Fruit fly (Drosophila melanogaster) whole organism, embryonic: Measurements from ENCODE around the gene CG32820.
A peak's percentile ranks its signal among the peaks of the same experiment; 100 is the strongest.

ENCODE experiments used
- Aef1 ChIP-seq: fragments of 200-800 bp; sonication (Bioruptor generic); IDR thresholded peaks from 3 replicates; pipeline ENCODE4 v1.3.6; 2022; ENCODE audit warnings: missing biosample characterization, missing genetic modification characterization
- Awh ChIP-seq: fragments of 200-800 bp; sonication (Bioruptor generic); IDR thresholded peaks from 2 replicates; pipeline ENCODE4, ENCODE4 v1.3.6; 2022; ENCODE audit warnings: missing biosample characterization, missing genetic modification characterization
- B-H1 ChIP-seq: fragments of 200-800 bp; sonication (Bioruptor generic); IDR thresholded peaks from 3 replicates; pipeline ENCODE4 v1.3.6; 2022; ENCODE audit warnings: missing biosample characterization, missing genetic modification characterization
- CG10147 ChIP-seq: fragments of 200-800 bp; sonication (Bioruptor generic); optimal IDR thresholded peaks from 2 replicates; lab custom pipeline; 2019; ENCODE audit warnings: missing biosample characterization, mild to moderate bottlenecking, missing genetic modification characterization, moderate library complexity
- CG11504 ChIP-seq: fragments of 200-800 bp; sonication (Bioruptor generic); optimal IDR thresholded peaks from 3 replicates; lab custom pipeline; 2019; ENCODE audit warnings: missing biosample characterization, mild to moderate bottlenecking, missing genetic modification characterization, moderate library complexity
- CG12299 ChIP-seq: fragments of 200-800 bp; sonication (Bioruptor generic); optimal IDR thresholded peaks from 2 replicates; lab custom pipeline; 2018; ENCODE audit warnings: missing biosample characterization, mild to moderate bottlenecking, missing genetic modification characterization
- CG12391 ChIP-seq: fragments of 200-800 bp; sonication (Bioruptor generic); optimal IDR thresholded peaks from 3 replicates; lab custom pipeline; 2018; ENCODE audit warnings: missing biosample characterization, mild to moderate bottlenecking, missing genetic modification characterization, moderate library complexity
- CG14014 ChIP-seq: fragments of 200-800 bp; sonication (Bioruptor generic); IDR thresholded peaks from 2 replicates; pipeline ENCODE4 v1.3.6; 2022; ENCODE audit warnings: missing biosample characterization, missing genetic modification characterization
- CG14441 ChIP-seq: fragments of 200-800 bp; sonication (Bioruptor generic); IDR thresholded peaks from 2 replicates; pipeline ENCODE4 v1.3.6; 2022; ENCODE audit warnings: missing biosample characterization, missing genetic modification characterization
- CG15514 ChIP-seq: fragments of 200-800 bp; sonication (Bioruptor generic); optimal IDR thresholded peaks from 3 replicates; lab custom pipeline; 2017; ENCODE audit warnings: missing biosample characterization, missing genetic modification characterization, mild to moderate bottlenecking, moderate library complexity, missing genetic modification reagents
- CG16779 ChIP-seq: fragments of 200-800 bp; sonication (Bioruptor generic); IDR thresholded peaks from 2 replicates; pipeline ENCODE4 v1.3.6; 2022; ENCODE audit warnings: missing biosample characterization, missing genetic modification characterization
- CG2116 ChIP-seq: fragments of 200-800 bp; sonication (Bioruptor generic); optimal IDR thresholded peaks from 3 replicates; lab custom pipeline; 2018; ENCODE audit warnings: missing biosample characterization, mild to moderate bottlenecking, missing genetic modification characterization
- CG2889 ChIP-seq: fragments of 200-800 bp; sonication (Bioruptor generic); IDR thresholded peaks from 3 replicates; pipeline ENCODE4 v1.3.6; 2022; ENCODE audit warnings: missing biosample characterization, missing genetic modification characterization
- CG8944 ChIP-seq: fragments of 200-800 bp; sonication (Bioruptor generic); optimal IDR thresholded peaks from 3 replicates; lab custom pipeline; 2016; ENCODE audit warnings: missing biosample characterization, missing genetic modification characterization
- CG9797 ChIP-seq: fragments of 200-800 bp; sonication (Bioruptor generic); optimal IDR thresholded peaks from 3 replicates; lab custom pipeline; 2018; ENCODE audit warnings: missing biosample characterization, mild to moderate bottlenecking, missing genetic modification characterization
- CkIIα-i1 ChIP-seq: fragments of 200-800 bp; sonication (Bioruptor generic); IDR thresholded peaks from 2 replicates; pipeline ENCODE4 v1.3.6; 2022; ENCODE audit warnings: missing biosample characterization, missing genetic modification characterization
- D19B ChIP-seq: fragments of 200-800 bp; sonication (Bioruptor generic); optimal IDR thresholded peaks from 2 replicates; lab custom pipeline; 2017; ENCODE audit warnings: missing biosample characterization, mild to moderate bottlenecking, missing genetic modification characterization
- Ets97D ChIP-seq: fragments of 200-800 bp; sonication (Bioruptor generic); optimal IDR thresholded peaks from 3 replicates; lab custom pipeline; 2016; ENCODE audit warnings: missing biosample characterization, missing genetic modification characterization
- Gsc ChIP-seq: fragments of 200-800 bp; sonication (Bioruptor generic); IDR thresholded peaks from 2 replicates; pipeline ENCODE4 v1.3.6; 2022; ENCODE audit warnings: missing biosample characterization, missing genetic modification characterization
- H15 ChIP-seq: fragments of 200-800 bp; sonication (Bioruptor generic); IDR thresholded peaks from 3 replicates; pipeline ENCODE4 v1.3.6; 2022; ENCODE audit warnings: missing biosample characterization, missing genetic modification characterization
- HHEX ChIP-seq: fragments of 200-800 bp; sonication (Bioruptor generic); optimal IDR thresholded peaks from 3 replicates; lab custom pipeline; 2017; ENCODE audit warnings: missing biosample characterization, mild to moderate bottlenecking, missing genetic modification characterization, missing genetic modification reagents
- Hsf ChIP-seq: fragments of 200-800 bp; sonication (Bioruptor generic); optimal IDR thresholded peaks from 3 replicates; lab custom pipeline; 2016; ENCODE audit warnings: missing biosample characterization, missing genetic modification characterization
- MESR4 ChIP-seq: fragments of 200-800 bp; sonication (Bioruptor generic); optimal IDR thresholded peaks from 2 replicates; lab custom pipeline; 2018; ENCODE audit warnings: missing biosample characterization, mild to moderate bottlenecking, missing genetic modification characterization, moderate library complexity
- Myb ChIP-seq: fragments of 200-800 bp; sonication (Bioruptor generic); optimal IDR thresholded peaks from 2 replicates; lab custom pipeline; 2016; ENCODE audit warnings: missing biosample characterization, missing genetic modification characterization
- Optix ChIP-seq: fragments of 200-800 bp; sonication (Bioruptor generic); IDR thresholded peaks from 3 replicates; pipeline ENCODE4 v1.3.6; 2022; ENCODE audit warnings: missing biosample characterization, missing genetic modification characterization
- Rfx ChIP-seq: fragments of 200-800 bp; sonication (Bioruptor generic); IDR thresholded peaks from 2 replicates; pipeline ENCODE4 v1.3.6; 2022; ENCODE audit warnings: missing biosample characterization, missing genetic modification characterization
- Ssrp ChIP-seq: fragments of 200-800 bp; sonication (Bioruptor generic); optimal IDR thresholded peaks from 2 replicates; lab custom pipeline; 2018; ENCODE audit warnings: missing biosample characterization, mild to moderate bottlenecking, missing genetic modification characterization, moderate library complexity
- ap ChIP-seq: fragments of 200-800 bp; sonication (Bioruptor generic); IDR thresholded peaks from 2 replicates; pipeline ENCODE4 v1.3.6; 2022; ENCODE audit warnings: missing biosample characterization, missing genetic modification characterization
- ase ChIP-seq: fragments of 200-800 bp; sonication (Bioruptor generic); IDR thresholded peaks from 3 replicates; pipeline ENCODE4 v1.3.6; 2022; ENCODE audit warnings: missing biosample characterization, missing genetic modification characterization
- bowl ChIP-seq: fragments of 200-800 bp; sonication (Bioruptor generic); IDR thresholded peaks from 2 replicates; pipeline ENCODE4 v1.3.6; 2022; ENCODE audit warnings: missing biosample characterization, missing genetic modification characterization
- cad ChIP-seq: fragments of >200 bp; optimal IDR thresholded peaks from 2 replicates; lab custom pipeline; 2017; ENCODE audit warnings: missing biosample characterization, missing genetic modification characterization
- crp ChIP-seq, 2 experiments: fragments of 200-800 bp; sonication (Bioruptor generic); optimal IDR thresholded peaks; 2 replicates in 1 of 2; 3 replicates in 1 of 2; lab custom pipeline; 2017; ENCODE audit warnings: missing biosample characterization in 2 of 2, missing genetic modification characterization in 2 of 2, mild to moderate bottlenecking in 1 of 2, moderate library complexity in 1 of 2
- dati ChIP-seq: fragments of 200-800 bp; sonication (Bioruptor generic); IDR thresholded peaks from 2 replicates; pipeline ENCODE4 v1.3.6; 2022; ENCODE audit warnings: missing biosample characterization, missing genetic modification characterization
- dmrt99B ChIP-seq: fragments of 200-800 bp; sonication (Bioruptor generic); optimal IDR thresholded peaks from 2 replicates; lab custom pipeline; 2018; ENCODE audit warnings: missing biosample characterization, mild to moderate bottlenecking, missing genetic modification characterization, moderate library complexity
- fd96Cb ChIP-seq: fragments of 200-800 bp; sonication (Bioruptor generic); optimal IDR thresholded peaks from 2 replicates; lab custom pipeline; 2018; ENCODE audit warnings: missing biosample characterization, mild to moderate bottlenecking, missing genetic modification characterization, moderate library complexity
- fu2 ChIP-seq: fragments of 200-800 bp; sonication (Bioruptor generic); optimal IDR thresholded peaks from 2 replicates; lab custom pipeline; 2016; ENCODE audit warnings: missing biosample characterization, missing genetic modification characterization
- jigr1 ChIP-seq: fragments of 200-800 bp; sonication (Bioruptor generic); IDR thresholded peaks from 3 replicates; pipeline ENCODE4 v1.3.6; 2022; ENCODE audit warnings: missing biosample characterization, missing genetic modification characterization
- klu ChIP-seq: fragments of 200-800 bp; sonication (Bioruptor generic); IDR thresholded peaks from 2 replicates; pipeline ENCODE4 v1.3.6; 2022; ENCODE audit warnings: missing biosample characterization, missing genetic modification characterization
- lab ChIP-seq: fragments of 200-800 bp; sonication (Bioruptor generic); optimal IDR thresholded peaks from 3 replicates; lab custom pipeline; 2017; ENCODE audit warnings: missing biosample characterization, missing genetic modification characterization, mild to moderate bottlenecking, moderate library complexity, missing genetic modification reagents
- lilli ChIP-seq: fragments of 200-800 bp; sonication (Bioruptor generic); optimal IDR thresholded peaks from 3 replicates; lab custom pipeline; 2016; ENCODE audit warnings: missing biosample characterization, missing genetic modification characterization
- luna ChIP-seq: fragments of 200-800 bp; sonication (Bioruptor generic); optimal IDR thresholded peaks from 2 replicates; lab custom pipeline; 2016; ENCODE audit warnings: missing biosample characterization, missing genetic modification characterization
- nau ChIP-seq: fragments of 200-800 bp; sonication (Bioruptor generic); optimal IDR thresholded peaks from 3 replicates; lab custom pipeline; 2017; ENCODE audit warnings: missing biosample characterization, mild to moderate bottlenecking, missing genetic modification characterization, missing genetic modification reagents
- onecut ChIP-seq: fragments of 200-800 bp; sonication (Bioruptor generic); IDR thresholded peaks from 2 replicates; pipeline ENCODE4 v1.3.6; 2022; ENCODE audit warnings: missing biosample characterization, missing genetic modification characterization
- pita ChIP-seq: fragments of 200-800 bp; sonication (Bioruptor generic); optimal IDR thresholded peaks from 2 replicates; lab custom pipeline; 2017; ENCODE audit warnings: missing biosample characterization, mild to moderate bottlenecking, missing genetic modification characterization
- psq ChIP-seq: fragments of 200-800 bp; sonication (Bioruptor generic); optimal IDR thresholded peaks from 2 replicates; lab custom pipeline; 2017; ENCODE audit warnings: missing biosample characterization, missing genetic modification characterization
- ro ChIP-seq: fragments of 200-800 bp; sonication (Bioruptor generic); IDR thresholded peaks from 2 replicates; pipeline ENCODE4 v1.3.6; 2022; ENCODE audit warnings: missing biosample characterization, missing genetic modification characterization
- shn ChIP-seq: fragments of 200-800 bp; sonication (Bioruptor generic); optimal IDR thresholded peaks from 3 replicates; lab custom pipeline; 2016; ENCODE audit warnings: missing biosample characterization, missing genetic modification characterization
- slbo ChIP-seq: fragments of 200-800 bp; sonication (Bioruptor generic); IDR thresholded peaks from 2 replicates; pipeline ENCODE4 v1.3.6; 2022; ENCODE audit warnings: missing biosample characterization, missing genetic modification characterization
- tgo ChIP-seq: fragments of 200-800 bp; sonication (Bioruptor generic); IDR thresholded peaks from 3 replicates; pipeline ENCODE4 v1.3.6; 2022; ENCODE audit warnings: missing biosample characterization, missing genetic modification characterization
- tio ChIP-seq: fragments of 200-800 bp; sonication (Bioruptor generic); optimal IDR thresholded peaks from 2 replicates; lab custom pipeline; 2017; ENCODE audit warnings: missing biosample characterization, missing genetic modification characterization, inconsistent platforms
- unpg ChIP-seq: fragments of 200-800 bp; sonication (Bioruptor generic); optimal IDR thresholded peaks from 3 replicates; lab custom pipeline; 2018; ENCODE audit warnings: missing biosample characterization, mild to moderate bottlenecking, missing genetic modification characterization, moderate library complexity
- usp ChIP-seq: fragments of >200 bp; optimal IDR thresholded peaks from 2 replicates; lab custom pipeline; 2017; ENCODE audit warnings: missing biosample characterization, missing genetic modification characterization

The CG32820 gene

dm6 chrX:21593907-21594306 lies 21.1 kb downstream of the CG32820 start (continued):
- TF ChIP-seq Ssrp (peak; percentile 83), CG8944 (GFP tag; lab: Kevin White, UChicago) (peak; percentile 85), dmrt99B (tag; lab: Kevin White, UChicago) (peak; percentile 92), Gsc (peak; percentile 76), H15 (peak; percentile 77), luna (GFP tag; lab: Kevin White, UChicago) (no peak), jigr1 (GFP tag; lab: Robert Waterston, UW) (peak; percentile 70; the same call in 2 of the 3 replicates), CG15514 (peak; percentile 35), HHEX (GFP tag; lab: Kevin White, UChicago) (peak; percentile 80), psq (GFP tag; lab: Kevin White, UChicago) (peak; percentile 23), bowl (GFP tag; lab: Robert Waterston, UW) (0 out of 2 replicates have a peak, but pooled peaks have one; percentile 46), Ets97D (GFP tag; lab: Kevin White, UChicago) (peak; percentile 42), ase (GFP tag; lab: Robert Waterston, UW) (peak; percentile 79; the same call in 2 of the 3 replicates), pita (GFP tag; lab: Kevin White, UChicago) (no peak), klu (GFP tag; lab: Robert Waterston, UW) (peak; percentile 51), CG12299 (tag; lab: Kevin White, UChicago) (peak; percentile 54), Rfx (GFP tag; lab: Robert Waterston, UW) (no peak; the same call in 1 of the 2 replicates), slbo (GFP tag; lab: Robert Waterston, UW) (peak; percentile 78), crp (GFP tag; optimal IDR thresholded peaks at IDR 0.05; lab: Kevin White, UChicago) (peak in 1 of 2 experiments; percentile 12), CG9797 (GFP tag; lab: Kevin White, UChicago) (no peak), lab (peak; percentile 79), fd96Cb (tag; lab: Kevin White, UChicago) (peak; percentile 95), ro (GFP tag; lab: Robert Waterston, UW) (no peak; the same call in 1 of the 2 replicates), shn (peak; percentile 65), nau (peak; percentile 67), MESR4 (GFP tag; lab: Kevin White, UChicago) (peak; percentile 3), CG2116 (GFP tag; lab: Kevin White, UChicago) (peak; percentile 24), CkIIα-i1 (GFP tag; lab: Robert Waterston, UW) (no peak), unpg (GFP tag; lab: Kevin White, UChicago) (peak; percentile 88), CG14014 (peak; percentile 68), cad (GFP tag; lab: Kevin White, UChicago) (no peak), Awh (GFP tag; lab: Robert Waterston, UW) (peak; percentile 65), ap (GFP tag; lab: Robert Waterston, UW) (peak; percentile 78), Hsf (GFP tag; lab: Kevin White, UChicago) (peak; percentile 86), B-H1 (GFP tag; lab: Robert Waterston, UW) (peak; percentile 51), CG12391 (peak; percentile 83), lilli (GFP tag; lab: Kevin White, UChicago) (peak; percentile 65), CG11504 (tag; lab: Kevin White, UChicago) (peak; percentile 90), usp (GFP tag; lab: Kevin White, UChicago) (no peak), D19B (peak; percentile 26), CG10147 (GFP tag; lab: Kevin White, UChicago) (peak; percentile 56), CG14441 (GFP tag; lab: Robert Waterston, UW) (peak; percentile 79), tgo (peak; percentile 70), Optix (GFP tag; lab: Robert Waterston, UW) (peak; percentile 79), CG16779 (GFP tag; lab: Robert Waterston, UW) (no peak), Myb (GFP tag; lab: Kevin White, UChicago) (peak; percentile 59), tio (GFP tag; lab: Kevin White, UChicago) (peak; percentile 65), dati (GFP tag; lab: Robert Waterston, UW) (peak; percentile 68; the same call in 1 of the 2 replicates), onecut (GFP tag; lab: Robert Waterston, UW) (peak; percentile 79), Aef1 (GFP tag; lab: Robert Waterston, UW) (peak; percentile 79), fu2 (GFP tag; lab: Kevin White, UChicago) (peak; percentile 49), CG2889 (GFP tag; lab: Robert Waterston, UW) (peak; percentile 53; the same call in 1 of the 3 replicates)
